Worm (Caenorhabditis elegans): ENCODE measurements around the gene Y37D8A.29.

Gene Y37D8A.29

DNA sequence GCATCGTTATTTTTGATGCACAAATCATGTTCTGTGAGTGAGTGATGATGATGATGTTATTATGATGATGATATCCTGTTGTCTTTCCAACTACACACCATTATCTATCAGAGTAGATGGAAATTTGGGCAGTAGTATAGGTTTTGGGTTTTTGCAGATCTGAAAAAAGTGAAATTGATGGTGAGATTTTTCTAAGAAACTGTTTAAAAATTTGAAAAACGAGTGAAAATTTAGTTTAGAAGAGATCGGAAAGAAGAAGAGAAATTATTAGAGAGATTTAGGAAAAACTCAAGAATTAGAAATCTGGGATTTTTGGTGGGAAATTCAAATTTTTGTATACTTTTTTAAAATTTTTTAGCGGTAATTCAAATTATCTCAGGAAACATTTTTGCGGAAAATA is at the start of gene Y37D8A.29, which contains the start of gene unc-71:
Gene Y37D8A.29, minus strand, starts transcription at position 101 of the 400 bp plus-strand sequence.
Gene unc-71, minus strand, starts transcription at position 159 of the 400 bp plus-strand sequence.
- no peak for TF ChIP-seq tbx-8 (GFP tag; optimal IDR thresholded peaks at IDR 0.05)
- no peak for TF ChIP-seq drap-1 (GFP tag; optimal IDR thresholded peaks at IDR 0.05)
- TF ChIP-seq bed-3 (GFP tag; optimal IDR thresholded peaks at IDR 0.05) = no peak
- no peak for TF ChIP-seq zip-8 (tag; optimal IDR thresholded peaks at IDR 0.05)
- no peak for TF ChIP-seq cnd-1 (tag; optimal IDR thresholded peaks at IDR 0.05)
- no peak for TF ChIP-seq unc-120 (tag; optimal IDR thresholded peaks at IDR 0.05; ENCODE audit: poor library complexity, severe bottlenecking)
- TF ChIP-seq sem-2 (GFP tag; optimal IDR thresholded peaks at IDR 0.05) = no peak
- TF ChIP-seq nhr-76 (tag; optimal IDR thresholded peaks at IDR 0.05) = no peak

DNA sequence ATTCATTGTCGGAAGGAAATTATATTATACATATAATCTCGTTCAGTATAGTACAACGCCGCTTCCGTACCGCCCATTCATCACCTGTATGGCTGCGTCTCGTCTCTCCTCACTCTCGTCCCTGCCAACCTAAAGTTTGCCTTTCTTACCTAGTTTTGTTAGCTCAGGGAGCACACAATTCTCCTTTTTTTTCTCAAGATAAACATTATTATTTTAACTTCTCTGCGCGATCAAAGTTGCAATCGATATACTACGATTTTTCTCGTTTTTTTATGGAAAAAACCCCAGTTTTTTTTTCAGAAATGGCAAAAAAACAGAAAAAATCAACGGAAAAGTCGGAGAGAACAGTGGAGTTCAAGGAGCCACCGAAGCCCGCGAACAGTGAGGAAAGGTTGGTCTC is 42.9 kb upstream of the Y37D8A.29 start, which contains the start of gene epg-3:
Gene epg-3, plus strand, starts transcription at position 301 of the 400 bp plus-strand sequence.
- TF ChIP-seq nhr-76 (tag; optimal IDR thresholded peaks at IDR 0.05) = no peak
- no peak for TF ChIP-seq ceh-43 (GFP tag; optimal IDR thresholded peaks at IDR 0.05)
- no peak for TF ChIP-seq sem-2 (GFP tag; optimal IDR thresholded peaks at IDR 0.05)
- no peak for TF ChIP-seq zip-8 (tag; optimal IDR thresholded peaks at IDR 0.05)
- no peak for TF ChIP-seq hlh-1 (tag; optimal IDR thresholded peaks at IDR 0.05)
- no peak for TF ChIP-seq lsy-2 (tag; optimal IDR thresholded peaks at IDR 0.05)
- TF ChIP-seq pha-4 (tag; optimal IDR thresholded peaks at IDR 0.05) = no peak
- TF ChIP-seq bed-3 (GFP tag; optimal IDR thresholded peaks at IDR 0.05) = no peak
- TF ChIP-seq M03D4.4 (tag; optimal IDR thresholded peaks at IDR 0.05) = no peak
- TF ChIP-seq unc-120 (tag; optimal IDR thresholded peaks at IDR 0.05; ENCODE audit: poor library complexity, severe bottlenecking) = no peak
- no peak for TF ChIP-seq sptf-1 (tag; optimal IDR thresholded peaks at IDR 0.05)
- TF ChIP-seq mls-2 (tag; optimal IDR thresholded peaks at IDR 0.05) = no peak

DNA sequence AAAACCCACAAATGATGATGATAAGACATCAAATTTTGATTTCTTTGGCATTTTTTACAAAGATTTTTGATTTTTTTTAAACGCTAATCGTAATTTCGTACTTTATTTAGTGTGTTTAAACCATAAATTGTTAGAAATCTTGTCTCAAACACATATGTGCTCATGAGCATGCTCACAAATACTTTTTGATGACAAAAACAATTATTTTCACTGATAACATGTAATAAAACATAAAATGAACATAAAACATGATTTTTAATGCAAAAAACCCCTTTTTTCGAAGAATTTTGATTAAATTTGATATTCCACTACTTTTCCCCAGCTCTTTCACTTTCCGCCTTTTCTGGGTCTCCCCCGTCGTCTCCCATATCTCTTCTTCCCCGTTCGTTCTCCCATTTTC is 41.3 kb upstream of the Y37D8A.29 start:
- TF ChIP-seq ceh-83 (GFP tag; optimal IDR thresholded peaks at IDR 0.05) (no peak), unc-62 (GFP tag; optimal IDR thresholded peaks at IDR 0.05) (no peak), ztf-11 (tag; optimal IDR thresholded peaks at IDR 0.05) (no peak), nhr-237 (tag; optimal IDR thresholded peaks at IDR 0.05) (no peak), mep-1 (tag; optimal IDR thresholded peaks at IDR 0.05) (no peak), lin-13 (tag; optimal IDR thresholded peaks at IDR 0.05) (no peak), pha-4 (tag; optimal IDR thresholded peaks at IDR 0.05) (no peak), elt-3 (tag; optimal IDR thresholded peaks at IDR 0.05) (no peak), bed-3 (GFP tag; optimal IDR thresholded peaks at IDR 0.05) (no peak), blmp-1 (tag; optimal IDR thresholded peaks at IDR 0.05) (no peak), tbx-8 (GFP tag; optimal IDR thresholded peaks at IDR 0.05) (no peak), cnd-1 (tag; optimal IDR thresholded peaks at IDR 0.05) (no peak), ham-2 (GFP tag; optimal IDR thresholded peaks at IDR 0.05) (no peak), elt-1 (tag; optimal IDR thresholded peaks at IDR 0.05; ENCODE audit: borderline replicate concordance, insufficient read depth) (no peak), sptf-1 (tag; optimal IDR thresholded peaks at IDR 0.05) (no peak), nhr-28 (tag; optimal IDR thresholded peaks at IDR 0.05) (no peak), flh-1 (GFP tag; optimal IDR thresholded peaks at IDR 0.05) (no peak), M03D4.4 (tag; optimal IDR thresholded peaks at IDR 0.05) (no peak), drap-1 (GFP tag; optimal IDR thresholded peaks at IDR 0.05) (no peak), nhr-2 (tag; optimal IDR thresholded peaks at IDR 0.05) (no peak)

DNA sequence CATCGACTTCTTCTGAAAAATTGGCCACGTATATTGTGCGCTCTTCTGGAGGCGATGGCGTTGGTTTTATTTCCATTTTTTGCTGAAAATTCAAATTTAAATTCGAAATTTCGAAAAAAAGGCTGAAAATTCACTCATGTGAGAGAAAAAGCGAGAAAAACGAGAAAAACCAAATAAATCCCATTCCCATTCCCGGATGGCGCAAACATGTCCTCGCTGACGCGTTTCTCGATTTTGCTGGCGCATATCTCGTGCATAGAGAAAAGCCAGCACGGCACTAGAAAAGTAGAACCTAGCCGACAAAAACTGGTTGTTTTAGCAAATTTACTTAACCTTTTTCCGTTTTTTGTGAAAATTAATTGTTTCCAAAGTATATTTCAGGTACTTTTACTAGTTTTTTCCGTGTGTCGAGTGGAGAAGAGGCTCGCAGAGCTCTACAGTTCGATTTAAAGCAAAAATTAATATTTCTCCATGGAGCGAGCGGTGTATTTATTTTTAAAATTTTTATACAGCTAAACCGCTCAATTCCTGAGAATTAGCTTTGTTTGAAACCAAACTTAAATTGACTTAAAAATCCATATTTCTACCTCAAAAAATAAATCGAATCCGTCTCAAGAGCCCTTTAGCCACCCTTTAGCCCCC is 40.4 kb upstream of the Y37D8A.29 start, which contains the start of gene rbm-7:
Gene rbm-7, minus strand, starts transcription at position 82 of the 642 bp plus-strand sequence.
- no peak for TF ChIP-seq blmp-1 (tag; optimal IDR thresholded peaks at IDR 0.05)
- no peak for TF ChIP-seq unc-39 (tag; optimal IDR thresholded peaks at IDR 0.05)
- no peak for TF ChIP-seq tbx-8 (GFP tag; optimal IDR thresholded peaks at IDR 0.05)
- TF ChIP-seq M03D4.4 (tag; optimal IDR thresholded peaks at IDR 0.05) = no peak
- no peak for TF ChIP-seq zip-8 (tag; optimal IDR thresholded peaks at IDR 0.05)
- peak; percentile 79 for TF ChIP-seq lin-13 (tag; optimal IDR thresholded peaks at IDR 0.05)
- no peak for TF ChIP-seq cnd-1 (tag; optimal IDR thresholded peaks at IDR 0.05)
- TF ChIP-seq flh-1 (GFP tag; optimal IDR thresholded peaks at IDR 0.05) = no peak
- no peak for TF ChIP-seq elt-3 (tag; optimal IDR thresholded peaks at IDR 0.05)
- TF ChIP-seq unc-62 (GFP tag; optimal IDR thresholded peaks at IDR 0.05) = no peak
- no peak for TF ChIP-seq bed-3 (GFP tag; optimal IDR thresholded peaks at IDR 0.05)
- no peak for TF ChIP-seq lin-32 (GFP tag; optimal IDR thresholded peaks at IDR 0.05)
- no peak for TF ChIP-seq drap-1 (GFP tag; optimal IDR thresholded peaks at IDR 0.05)
- peak; percentile 15 for TF ChIP-seq sptf-1 (tag; optimal IDR thresholded peaks at IDR 0.05)
- TF ChIP-seq mls-2 (tag; optimal IDR thresholded peaks at IDR 0.05) = no peak
- no peak for TF ChIP-seq ceh-83 (GFP tag; optimal IDR thresholded peaks at IDR 0.05)
- TF ChIP-seq snpc-4 (tag; optimal IDR thresholded peaks at IDR 0.05) = no peak
- TF ChIP-seq lsy-2 (tag; optimal IDR thresholded peaks at IDR 0.05) = peak; percentile 53
- peak; percentile 19 for TF ChIP-seq nhr-237 (tag; optimal IDR thresholded peaks at IDR 0.05)
- peak; percentile 77 for TF ChIP-seq unc-120 (tag; optimal IDR thresholded peaks at IDR 0.05; ENCODE audit: poor library complexity, severe bottlenecking)
- TF ChIP-seq sem-2 (GFP tag; optimal IDR thresholded peaks at IDR 0.05) = no peak
- TF ChIP-seq ceh-43 (GFP tag; optimal IDR thresholded peaks at IDR 0.05) = no peak
- TF ChIP-seq nhr-28 (tag; optimal IDR thresholded peaks at IDR 0.05) = no peak
- TF ChIP-seq nhr-76 (tag; optimal IDR thresholded peaks at IDR 0.05) = no peak
- peak; percentile 79 for TF ChIP-seq mep-1 (tag; optimal IDR thresholded peaks at IDR 0.05)
- TF ChIP-seq pha-4 (tag; optimal IDR thresholded peaks at IDR 0.05) = peak; percentile 42
- no peak for TF ChIP-seq nhr-12 (tag; optimal IDR thresholded peaks at IDR 0.05)

Measured in whole organism, mixed stage, embryonic.